Worm (Caenorhabditis elegans): ENCODE measurements around the gene srsx-15.

Gene srsx-15

ce11 chrIV:5593804-5594214 lies 29.8 kb downstream of the srsx-15 start (continued):
- TF ChIP-seq somi-1 (GFP tag; optimal IDR thresholded peaks at IDR 0.05) = peak; percentile 64
- no peak for TF ChIP-seq snpc-1.1 (tag; optimal IDR thresholded peaks at IDR 0.05; ENCODE audit: insufficient read depth)

- peak; percentile 72; the same call in 1 of the 2 replicates for TF ChIP-seq zfh-2 (GFP tag; conservative IDR thresholded peaks at IDR 0.05)
- 0 out of 2 replicates have a peak, but pooled peaks have one; percentile 6 for TF ChIP-seq hmg-1.2 (GFP tag; IDR thresholded peaks at IDR 0.05)
- 0 out of 2 replicates have a peak, but pooled peaks have one; percentile 9 for TF ChIP-seq lir-1 (GFP tag; conservative IDR thresholded peaks at IDR 0.05)
- no peak for TF ChIP-seq gei-17 (GFP tag; optimal IDR thresholded peaks at IDR 0.05)
Observed at ce11 chrIV:5592956-5593355, 30.7 kb downstream of the srsx-15 start.

ce11 chrIV:5591134-5591533 lies 32.5 kb downstream of the srsx-15 start:
- TF ChIP-seq lin-26 (GFP tag; IDR thresholded peaks at IDR 0.05) (peak; percentile 67), hlh-26 (GFP tag; conservative IDR thresholded peaks at IDR 0.05) (no peak), akir-1 (GFP tag; optimal IDR thresholded peaks at IDR 0.05) (no peak), pha-4 (tag; optimal IDR thresholded peaks at IDR 0.05) (peak; percentile 87), ceh-91 (GFP tag; IDR thresholded peaks at IDR 0.05) (no peak), B0261.1 (tag; optimal IDR thresholded peaks at IDR 0.05) (no peak), ceh-79 (tag; optimal IDR thresholded peaks at IDR 0.05) (no peak), mes-4 (tag; optimal IDR thresholded peaks at IDR 0.05) (no peak), zfh-2 (GFP tag; conservative IDR thresholded peaks at IDR 0.05) (no peak), aptf-3 (GFP tag; IDR thresholded peaks at IDR 0.05) (no peak), sptf-2 (GFP tag; optimal IDR thresholded peaks at IDR 0.05) (no peak), T07F8.4 (tag; optimal IDR thresholded peaks at IDR 0.05) (no peak), gei-17 (GFP tag; optimal IDR thresholded peaks at IDR 0.05) (no peak), lin-54 (GFP tag; optimal IDR thresholded peaks at IDR 0.05) (peak; percentile 61), lin-35 (GFP tag; optimal IDR thresholded peaks at IDR 0.05) (peak in 1 of 3 experiments; percentile 2), ceh-27 (GFP tag; optimal IDR thresholded peaks at IDR 0.05) (peak; percentile 76), snpc-1.3 (tag; optimal IDR thresholded peaks at IDR 0.05; ENCODE audit: insufficient read depth) (no peak), pbrm-1 (GFP tag; IDR thresholded peaks at IDR 0.05) (peak; percentile 47; the same call in 1 of the 2 replicates), hsf-1 (GFP tag; IDR thresholded peaks at IDR 0.05) (0 out of 2 replicates have a peak, but pooled peaks have one; percentile 28), lsy-27 (tag; optimal IDR thresholded peaks at IDR 0.05; ENCODE audit: borderline replicate concordance, insufficient read depth) (no peak), fkh-3 (tag; optimal IDR thresholded peaks at IDR 0.05) (no peak), C06A6.2 (GFP tag; conservative IDR thresholded peaks at IDR 0.05) (peak; percentile 77), tbx-9 (tag; optimal IDR thresholded peaks at IDR 0.05; ENCODE audit: borderline replicate concordance) (no peak), ztf-26 (tag; optimal IDR thresholded peaks at IDR 0.05) (peak; percentile 83), F52B5.7 (tag; optimal IDR thresholded peaks at IDR 0.05) (no peak), K12H6.12 (tag; optimal IDR thresholded peaks at IDR 0.05) (peak; percentile 41), F10E7.11 (tag; optimal IDR thresholded peaks at IDR 0.05) (no peak), nfya-2 (GFP tag; IDR thresholded peaks at IDR 0.05) (no peak), F37B4.10 (GFP tag; IDR thresholded peaks at IDR 0.05) (no peak), F49E8.2 (tag; optimal IDR thresholded peaks at IDR 0.05; ENCODE audit: insufficient read depth) (no peak), madf-6 (GFP tag; IDR thresholded peaks at IDR 0.05) (no peak), let-607 (tag; optimal IDR thresholded peaks at IDR 0.05) (peak; percentile 91 to 95), unc-130 (GFP tag; optimal IDR thresholded peaks at IDR 0.05) (no peak), Y53G8AR.9 (GFP tag; conservative IDR thresholded peaks at IDR 0.05) (no peak), F57C9.4 (tag; optimal IDR thresholded peaks at IDR 0.05) (no peak), sdz-38 (tag; optimal IDR thresholded peaks at IDR 0.05) (no peak), ztf-3 (GFP tag; optimal IDR thresholded peaks at IDR 0.05) (peak; percentile 57), F57A8.1 (GFP tag; optimal IDR thresholded peaks at IDR 0.05) (no peak), Y67H2A.10 (GFP tag; conservative IDR thresholded peaks at IDR 0.05) (no peak), ekl-4 (GFP tag; IDR thresholded peaks at IDR 0.05) (0 out of 2 replicates have a peak, but pooled peaks have one; percentile 35)

Measured in whole organism, young adult.